Fruit fly (Drosophila melanogaster): ENCODE data around the gene CG43867.

DNA sequence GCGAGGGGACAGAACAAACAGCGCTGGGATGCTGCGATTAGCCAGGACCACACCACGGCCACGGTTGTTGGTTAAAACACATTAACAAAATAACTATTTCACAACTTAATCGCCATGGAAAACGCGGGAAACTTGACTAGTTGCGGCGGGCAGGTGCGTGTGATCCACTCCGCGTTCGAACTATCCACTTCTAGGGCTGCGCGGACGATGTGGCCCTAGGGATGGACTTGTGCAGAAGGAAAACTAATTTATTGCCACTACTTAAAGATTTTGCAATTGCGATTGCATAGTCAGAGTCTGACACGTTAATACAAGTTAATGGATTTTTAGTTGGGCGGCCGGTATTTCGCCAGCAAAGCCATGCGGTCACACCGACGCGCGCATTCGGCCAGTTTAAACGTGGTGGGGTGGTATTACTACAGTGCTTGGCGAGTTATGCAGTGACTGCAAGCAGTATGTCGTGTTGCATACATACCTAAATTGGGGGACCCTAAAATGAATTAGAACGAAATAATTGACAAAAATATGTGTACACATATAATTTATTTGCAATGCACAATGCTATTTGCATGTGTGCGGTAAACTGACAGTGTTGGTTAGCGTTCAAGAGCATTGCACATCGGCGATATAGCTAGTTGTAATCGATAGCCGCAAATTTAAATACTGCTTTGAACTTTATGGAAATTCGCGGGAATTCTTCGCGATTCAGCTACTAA, 126.5 kb downstream of the CG43867 start, which contains the start of gene Rbf:
- no peak for TF ChIP-seq CG34367 (tag; optimal IDR thresholded peaks at IDR 0.05)
- no peak for TF ChIP-seq CG14655 (GFP tag; optimal IDR thresholded peaks at IDR 0.05)
- TF ChIP-seq Pif1A (GFP tag; optimal IDR thresholded peaks at IDR 0.05) = no peak
- TF ChIP-seq CG12605 (GFP tag; IDR thresholded peaks at IDR 0.05) = no peak
- TF ChIP-seq Pif1B (GFP tag; optimal IDR thresholded peaks at IDR 0.05) = no peak
- TF ChIP-seq gl (tag; optimal IDR thresholded peaks at IDR 0.05) = no peak
- TF ChIP-seq CG8159 (tag; optimal IDR thresholded peaks at IDR 0.05) = no peak
- no peak for TF ChIP-seq fd96Ca (GFP tag; IDR thresholded peaks at IDR 0.05)
- no peak for TF ChIP-seq Snoo (tag; optimal IDR thresholded peaks at IDR 0.05)
- no peak for TF ChIP-seq CG10348 (GFP tag; IDR thresholded peaks at IDR 0.05)
